Fruit fly (Drosophila melanogaster): ENCODE measurements around the gene Alg10.

Alg10 gene

DNA sequence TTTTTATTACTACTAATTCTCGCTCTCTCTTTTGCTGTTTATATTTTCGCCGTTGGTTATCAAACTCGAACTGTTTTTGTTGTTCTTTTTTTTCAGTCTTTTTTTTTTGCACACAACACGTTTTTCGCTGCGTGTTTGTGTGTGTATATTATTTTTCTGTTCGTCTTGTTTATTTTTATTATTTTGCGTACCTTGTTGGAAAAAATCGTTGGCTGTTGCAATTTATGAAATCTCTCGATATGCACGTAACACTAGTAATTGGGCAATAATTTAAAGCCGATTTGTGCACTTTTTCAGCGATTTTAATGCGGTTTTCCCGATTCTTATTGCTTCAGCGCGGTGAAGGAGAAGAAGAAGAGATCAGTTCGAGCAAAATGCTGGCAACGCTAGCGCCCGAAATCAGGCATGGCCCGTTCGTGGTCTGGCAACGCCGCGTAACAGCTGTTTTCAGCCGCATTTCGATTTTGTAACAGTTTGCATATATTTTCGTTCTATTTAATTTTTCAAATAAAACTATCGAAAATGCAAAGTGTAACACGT is 44.3 kb upstream of the Alg10 start, which contains the start of the genes FoxK and mRpL2 (continued):
- TF ChIP-seq zfh2 (GFP tag; optimal IDR thresholded peaks at IDR 0.05), result no peak
- 0 out of 2 replicates have a peak, but pooled peaks have one; percentile 38 for TF ChIP-seq unc-4 (GFP tag; IDR thresholded peaks at IDR 0.05; ENCODE audit: partially characterized antibody)
- TF ChIP-seq CG31224 (GFP tag; IDR thresholded peaks at IDR 0.05), result no peak
- no peak for TF ChIP-seq Camta (GFP tag; optimal IDR thresholded peaks at IDR 0.05)
- no peak for TF ChIP-seq CG4328 (GFP tag; optimal IDR thresholded peaks at IDR 0.05)
- no peak for TF ChIP-seq CG11723 (GFP tag; optimal IDR thresholded peaks at IDR 0.05)
- TF ChIP-seq CG2120 (GFP tag; optimal IDR thresholded peaks at IDR 0.05), result peak; percentile 40
- no peak for TF ChIP-seq CkIIα-i1 (GFP tag; IDR thresholded peaks at IDR 0.05)
- no peak for TF ChIP-seq Hr3 (GFP tag; optimal IDR thresholded peaks at IDR 0.05)
- no peak for TF ChIP-seq CG8089 (GFP tag; optimal IDR thresholded peaks at IDR 0.05)
- peak; percentile 40 for TF ChIP-seq CHES-1-like (GFP tag; optimal IDR thresholded peaks at IDR 0.05)
- TF ChIP-seq CG6689 (GFP tag; IDR thresholded peaks at IDR 0.05), result no peak
- TF ChIP-seq CG17385 (GFP tag; optimal IDR thresholded peaks at IDR 0.05), result peak; percentile 99
- peak; percentile 13 for TF ChIP-seq Xbp1 (GFP tag; optimal IDR thresholded peaks at IDR 0.05)
- peak; percentile 4 for TF ChIP-seq ERR (GFP tag; optimal IDR thresholded peaks at IDR 0.05)
- no peak for TF ChIP-seq CG11247 (GFP tag; IDR thresholded peaks at IDR 0.05)
- no peak for TF ChIP-seq chif (GFP tag; optimal IDR thresholded peaks at IDR 0.05)
- no peak for TF ChIP-seq Oaz (GFP tag; IDR thresholded peaks at IDR 0.05)
- TF ChIP-seq CG7271 (tag; optimal IDR thresholded peaks at IDR 0.05), result no peak
- peak; percentile 34; the same call in 1 of the 2 replicates for TF ChIP-seq inv (GFP tag; IDR thresholded peaks at IDR 0.05; ENCODE audit: partially characterized antibody)
- no peak for TF ChIP-seq CG4707 (GFP tag; optimal IDR thresholded peaks at IDR 0.05)
- no peak for TF ChIP-seq CG18619 (GFP tag; optimal IDR thresholded peaks at IDR 0.05)
- no peak for TF ChIP-seq CG8765 (GFP tag; IDR thresholded peaks at IDR 0.05)
- no peak for TF ChIP-seq Dad (GFP tag; optimal IDR thresholded peaks at IDR 0.05)
- TF ChIP-seq shn (GFP tag; optimal IDR thresholded peaks at IDR 0.05), result no peak
- peak; percentile 21 for TF ChIP-seq CG8924 (tag; optimal IDR thresholded peaks at IDR 0.05)
- peak; percentile 55 for TF ChIP-seq MTF-1 (GFP tag; optimal IDR thresholded peaks at IDR 0.05; ENCODE audit: borderline replicate concordance)
- TF ChIP-seq mld (GFP tag; IDR thresholded peaks at IDR 0.05; ENCODE audit: partially characterized antibody), result no peak
- TF ChIP-seq Drgx (GFP tag; IDR thresholded peaks at IDR 0.05), result peak; percentile 68
- TF ChIP-seq CG7987 (GFP tag; optimal IDR thresholded peaks at IDR 0.05), result peak; percentile 28
- no peak for TF ChIP-seq CG15073 (GFP tag; optimal IDR thresholded peaks at IDR 0.05)
- TF ChIP-seq chm (GFP tag; IDR thresholded peaks at IDR 0.05), result 0 out of 2 replicates have a peak, but pooled peaks have one; percentile 4
- peak; percentile 45 for TF ChIP-seq phol (tag; optimal IDR thresholded peaks at IDR 0.05)
- no peak for TF ChIP-seq peb (GFP tag; IDR thresholded peaks at IDR 0.05)
- peak; percentile 54 for TF ChIP-seq HmgZ (tag; optimal IDR thresholded peaks at IDR 0.05)
- no peak for TF ChIP-seq CG12104 (GFP tag; optimal IDR thresholded peaks at IDR 0.05)
- peak; percentile 99 for TF ChIP-seq Elba2 (GFP tag; optimal IDR thresholded peaks at IDR 0.05)
- no peak for TF ChIP-seq schlank (tag; optimal IDR thresholded peaks at IDR 0.05)
- TF ChIP-seq tgo (GFP tag; IDR thresholded peaks at IDR 0.05), result no peak
- no peak for TF ChIP-seq CG4424 (GFP tag; optimal IDR thresholded peaks at IDR 0.05)
- no peak for TF ChIP-seq nerfin-1 (tag; optimal IDR thresholded peaks at IDR 0.05)
- TF ChIP-seq CG2116 (GFP tag; optimal IDR thresholded peaks at IDR 0.05), result peak; percentile 35
- no peak for TF ChIP-seq Spps (tag; optimal IDR thresholded peaks at IDR 0.05)
- TF ChIP-seq CG30020 (tag; optimal IDR thresholded peaks at IDR 0.05), result peak; percentile 29
- TF ChIP-seq tup (GFP tag; optimal IDR thresholded peaks at IDR 0.05), result no peak
- TF ChIP-seq nom (GFP tag; optimal IDR thresholded peaks at IDR 0.05), result peak; percentile 97
- no peak for TF ChIP-seq CG18476 (GFP tag; optimal IDR thresholded peaks at IDR 0.05)
- TF ChIP-seq Opbp (GFP tag; IDR thresholded peaks at IDR 0.05; ENCODE audit: partially characterized antibody), result peak; percentile 55; the same call in 2 of the 3 replicates
- TF ChIP-seq CG11696 (GFP tag; IDR thresholded peaks at IDR 0.05), result no peak
- no peak for TF ChIP-seq CG18262 (tag; optimal IDR thresholded peaks at IDR 0.05)

All from whole organism, embryonic.